Worm (Caenorhabditis elegans): ENCODE measurements around the gene chil-17.

ce11 chrII:9418065-9418567 is 21.8 kb downstream of the chil-17 start, which contains the start of the genes M176.4 and M176.16:
- TF ChIP-seq him-1 (tag; optimal IDR thresholded peaks at IDR 0.05) (no peak), W03F9.2 (tag; optimal IDR thresholded peaks at IDR 0.05) (no peak)
